Worm (Caenorhabditis elegans) whole organism, mixed stage, embryonic: Measurements from ENCODE around the gene lrpc-1.
A peak's percentile ranks its signal among the peaks of the same experiment; 100 is the strongest.

Experiments used
- M03D4.4 ChIP-seq: sonication (generic microtip); optimal IDR thresholded peaks from 2 replicates; lab custom pipeline; 2017; ENCODE audit warnings: mild to moderate bottlenecking, missing genetic modification characterization, missing compliant biosample characterization
- bed-3 ChIP-seq: fragments of 200-800 bp; sonication (Bioruptor generic); optimal IDR thresholded peaks from 3 replicates; lab custom pipeline; 2018; ENCODE audit warnings: mild to moderate bottlenecking, missing genetic modification characterization, moderate library complexity, missing compliant biosample characterization
- blmp-1 ChIP-seq: fragments of 150-350 bp; optimal IDR thresholded peaks from 2 replicates; lab custom pipeline; 2014; ENCODE audit warnings: missing biosample characterization, missing genetic modification characterization
- ceh-39 ChIP-seq: fragments of 150-350 bp; optimal IDR thresholded peaks from 2 replicates; lab custom pipeline; 2014; ENCODE audit warnings: missing biosample characterization, missing genetic modification characterization
- ceh-83 ChIP-seq: fragments of 200-800 bp; sonication (Bioruptor generic); optimal IDR thresholded peaks from 2 replicates; lab custom pipeline; 2018; ENCODE audit warnings: mild to moderate bottlenecking, missing genetic modification characterization, missing compliant biosample characterization
- ces-1 ChIP-seq: fragments of 150-350 bp; optimal IDR thresholded peaks from 2 replicates; lab custom pipeline; 2014; ENCODE audit warnings: missing biosample characterization, missing genetic modification reagents, missing genetic modification characterization
- cnd-1 ChIP-seq: fragments of 200-800 bp; sonication (Bioruptor generic); optimal IDR thresholded peaks from 2 replicates; lab custom pipeline; 2018; ENCODE audit warnings: mild to moderate bottlenecking, missing genetic modification characterization, missing compliant biosample characterization
- drap-1 ChIP-seq: fragments of 200-800 bp; sonication (Bioruptor generic); optimal IDR thresholded peaks from 3 replicates; lab custom pipeline; 2018; ENCODE audit warnings: mild to moderate bottlenecking, missing genetic modification characterization, missing compliant biosample characterization
- elt-1 ChIP-seq: sonication (generic microtip); optimal IDR thresholded peaks from 2 replicates; lab custom pipeline; 2017; ENCODE audit warnings: missing genetic modification characterization, mild to moderate bottlenecking, missing compliant biosample characterization, antibody characterized with exemption, moderate library complexity, borderline replicate concordance; ENCODE audit not compliant: insufficient read depth
- elt-3 ChIP-seq: fragments of 150-350 bp; optimal IDR thresholded peaks from 2 replicates; lab custom pipeline; 2014; ENCODE audit warnings: missing biosample characterization, missing genetic modification characterization
- flh-1 ChIP-seq: fragments of 200-800 bp; sonication (Bioruptor generic); optimal IDR thresholded peaks from 2 replicates; lab custom pipeline; 2018; ENCODE audit warnings: mild to moderate bottlenecking, missing genetic modification characterization, moderate library complexity, missing compliant biosample characterization
- ham-2 ChIP-seq: fragments of 200-800 bp; sonication (Bioruptor generic); optimal IDR thresholded peaks from 2 replicates; lab custom pipeline; 2018; ENCODE audit warnings: mild to moderate bottlenecking, missing genetic modification characterization, missing compliant biosample characterization
- lin-13 ChIP-seq: fragments of 150-350 bp; optimal IDR thresholded peaks from 2 replicates; lab custom pipeline; 2014; ENCODE audit warnings: missing biosample characterization, missing genetic modification characterization
- lin-32 ChIP-seq: fragments of 200-800 bp; sonication (Bioruptor generic); optimal IDR thresholded peaks from 2 replicates; lab custom pipeline; 2018; ENCODE audit warnings: mild to moderate bottlenecking, missing genetic modification characterization, missing compliant biosample characterization
- lsy-2 ChIP-seq: fragments of 150-350 bp; optimal IDR thresholded peaks from 2 replicates; lab custom pipeline; 2014; ENCODE audit warnings: missing biosample characterization, missing genetic modification characterization
- mab-5 ChIP-seq: fragments of 150-350 bp; optimal IDR thresholded peaks from 2 replicates; lab custom pipeline; 2014; ENCODE audit warnings: missing biosample characterization, missing genetic modification characterization
- mls-2 ChIP-seq: sonication (generic microtip); optimal IDR thresholded peaks from 2 replicates; lab custom pipeline; 2016; ENCODE audit warnings: mild to moderate bottlenecking, missing genetic modification characterization, moderate library complexity, missing compliant biosample characterization
- nhr-12 ChIP-seq: fragments of 150-350 bp; optimal IDR thresholded peaks from 2 replicates; lab custom pipeline; 2014; ENCODE audit warnings: missing biosample characterization, missing genetic modification characterization
- nhr-2 ChIP-seq: fragments of 150-350 bp; optimal IDR thresholded peaks from 2 replicates; lab custom pipeline; 2014; ENCODE audit warnings: missing biosample characterization, missing genetic modification characterization
- nhr-237 ChIP-seq: fragments of 150-350 bp; optimal IDR thresholded peaks from 2 replicates; lab custom pipeline; 2014; ENCODE audit warnings: missing biosample characterization, missing genetic modification characterization
- nhr-28 ChIP-seq: fragments of 150-350 bp; optimal IDR thresholded peaks from 2 replicates; lab custom pipeline; 2014; ENCODE audit warnings: missing biosample characterization, missing genetic modification characterization
- nhr-76 ChIP-seq: sonication (generic microtip); optimal IDR thresholded peaks from 2 replicates; lab custom pipeline; 2017; ENCODE audit warnings: missing biosample characterization, missing genetic modification characterization
- pha-4 ChIP-seq: fragments of 150-350 bp; optimal IDR thresholded peaks from 2 replicates; lab custom pipeline; 2018; ENCODE audit warnings: missing biosample characterization, missing genetic modification reagents, missing genetic modification characterization
- sem-2 ChIP-seq: fragments of 200-800 bp; sonication (Bioruptor generic); optimal IDR thresholded peaks from 2 replicates; lab custom pipeline; 2018; ENCODE audit warnings: mild to moderate bottlenecking, missing genetic modification characterization, missing compliant biosample characterization
- snpc-4 ChIP-seq: fragments of 150-350 bp; optimal IDR thresholded peaks from 2 replicates; lab custom pipeline; 2014; ENCODE audit warnings: missing biosample characterization, missing genetic modification characterization
- sptf-1 ChIP-seq: sonication (generic microtip); optimal IDR thresholded peaks from 2 replicates; lab custom pipeline; 2017; ENCODE audit warnings: mild to moderate bottlenecking, missing genetic modification characterization, moderate library complexity, missing compliant biosample characterization
- tbx-8 ChIP-seq: fragments of 200-800 bp; sonication (Bioruptor generic); optimal IDR thresholded peaks from 2 replicates; lab custom pipeline; 2018; ENCODE audit warnings: mild to moderate bottlenecking, missing genetic modification characterization, moderate library complexity, missing compliant biosample characterization
- unc-120 ChIP-seq: sonication (generic microtip); optimal IDR thresholded peaks from 2 replicates; lab custom pipeline; 2017; ENCODE audit warnings: missing genetic modification characterization, missing compliant biosample characterization; ENCODE audit not compliant: poor library complexity, severe bottlenecking
- unc-39 ChIP-seq: fragments of 150-350 bp; optimal IDR thresholded peaks from 2 replicates; lab custom pipeline; 2014; ENCODE audit warnings: missing biosample characterization, missing genetic modification characterization
- unc-62 ChIP-seq: fragments of 150-350 bp; optimal IDR thresholded peaks from 2 replicates; lab custom pipeline; 2014; ENCODE audit warnings: missing biosample characterization, missing genetic modification reagents, missing genetic modification characterization

lrpc-1 gene

ce11 chrV:5613109-5613508, at the start of gene lrpc-1:
lrpc-1 (minus strand) TSS chrV:5613209.
- no peak for TF ChIP-seq drap-1 (GFP tag; lab: Kevin White, UChicago)
- no peak for TF ChIP-seq nhr-2 (tag; lab: Kevin White, UChicago)
- no peak for TF ChIP-seq blmp-1
- no peak for TF ChIP-seq unc-39 (tag; lab: Kevin White, UChicago)
- TF ChIP-seq elt-1 (tag; lab: Kevin White, UChicago), result no peak
- no peak for TF ChIP-seq tbx-8 (GFP tag; lab: Kevin White, UChicago)
- TF ChIP-seq nhr-237 (tag; lab: Kevin White, UChicago), result no peak
- no peak for TF ChIP-seq unc-62 (GFP tag; lab: Kevin White, UChicago)
- no peak for TF ChIP-seq lin-32 (GFP tag; lab: Kevin White, UChicago)
- TF ChIP-seq ceh-39 (tag; lab: Kevin White, UChicago), result no peak
- TF ChIP-seq M03D4.4, result no peak
- no peak for TF ChIP-seq elt-3 (tag; lab: Kevin White, UChicago)
- TF ChIP-seq cnd-1, result no peak

- no peak for TF ChIP-seq bed-3 (GFP tag; lab: Kevin White, UChicago)
- no peak for TF ChIP-seq sem-2
Measured at ce11 chrV:5660604-5661209, 47.7 kb upstream of the lrpc-1 start, which contains the start of the genes mut-14 and C14C11.2. mut-14 (minus strand) TSS chrV:5660704. C14C11.2 (plus strand) TSS chrV:5661159.

ce11 chrV:5653990-5654499, 41.0 kb upstream of the lrpc-1 start, which contains the start of gene hex-2:
hex-2 (plus strand) TSS chrV:5654449.
- TF ChIP-seq drap-1 (GFP tag; lab: Kevin White, UChicago) (no peak), snpc-4 (no peak), lin-13 (tag; lab: Kevin White, UChicago) (no peak), nhr-28 (no peak), elt-3 (tag; lab: Kevin White, UChicago) (no peak), sptf-1 (tag; lab: Kevin White, UChicago) (no peak), nhr-12 (tag; lab: Kevin White, UChicago) (no peak), nhr-237 (tag; lab: Kevin White, UChicago) (no peak), ceh-83 (GFP tag; lab: Kevin White, UChicago) (no peak), flh-1 (GFP tag; lab: Kevin White, UChicago) (no peak), mab-5 (tag; lab: Kevin White, UChicago) (no peak), nhr-2 (tag; lab: Kevin White, UChicago) (no peak), M03D4.4 (no peak), mls-2 (no peak)

- TF ChIP-seq unc-62 (GFP tag; lab: Kevin White, UChicago) (no peak), ces-1 (peak; percentile 3)
Measured at ce11 chrV:5651905-5652304, 38.9 kb upstream of the lrpc-1 start.

ce11 chrV:5647359-5647758, 34.4 kb upstream of the lrpc-1 start, which contains the start of gene C14C11.4:
C14C11.4 (plus strand) TSS chrV:5647610.
- no peak for TF ChIP-seq unc-120
- no peak for TF ChIP-seq unc-39 (tag; lab: Kevin White, UChicago)
- TF ChIP-seq lsy-2 (tag; lab: Kevin White, UChicago), result no peak
- no peak for TF ChIP-seq nhr-237 (tag; lab: Kevin White, UChicago)
- TF ChIP-seq blmp-1, result no peak
- TF ChIP-seq ceh-83 (GFP tag; lab: Kevin White, UChicago), result no peak
- no peak for TF ChIP-seq ham-2 (GFP tag; lab: Kevin White, UChicago)

- TF ChIP-seq unc-39 (tag; lab: Kevin White, UChicago) (no peak), nhr-76 (no peak), nhr-237 (tag; lab: Kevin White, UChicago) (no peak), bed-3 (GFP tag; lab: Kevin White, UChicago) (no peak), mab-5 (tag; lab: Kevin White, UChicago) (no peak), sem-2 (no peak), pha-4 (tag; lab: Kevin White, UChicago) (no peak), nhr-2 (tag; lab: Kevin White, UChicago) (no peak), elt-3 (tag; lab: Kevin White, UChicago) (no peak), lin-13 (tag; lab: Kevin White, UChicago) (no peak), ham-2 (GFP tag; lab: Kevin White, UChicago) (no peak), lin-32 (GFP tag; lab: Kevin White, UChicago) (no peak)
Measured at ce11 chrV:5644171-5644570, 31.2 kb upstream of the lrpc-1 start, which contains the start of gene srx-117. srx-117 (plus strand) TSS chrV:5644471.
